Fruit fly (Drosophila melanogaster): Measurements from ENCODE around the gene CG11076.

Gene CG11076

DNA sequence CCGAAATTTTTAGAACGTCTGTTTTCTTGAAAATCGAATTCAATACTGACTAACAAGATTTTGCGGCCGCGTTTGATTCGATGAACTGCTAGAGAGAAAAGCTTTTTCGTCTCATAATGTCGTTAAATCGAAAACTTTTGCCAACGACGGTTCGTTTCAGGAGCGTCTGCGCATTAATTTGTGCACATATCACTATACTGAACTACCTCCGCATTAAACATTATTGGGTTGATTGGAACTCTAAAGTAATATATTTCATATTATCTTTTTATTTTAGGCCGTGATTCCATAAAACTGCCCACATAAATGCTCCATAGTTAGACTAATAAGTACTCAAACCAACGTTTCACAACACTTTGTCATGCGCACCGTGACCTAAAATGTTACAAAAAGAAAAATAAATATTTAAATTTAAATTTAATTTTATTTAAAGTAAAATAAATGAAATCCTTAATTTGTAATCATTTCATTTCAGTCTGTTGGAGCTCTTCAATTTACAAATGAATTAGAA, 22.2 kb upstream of the CG11076 start, which contains the start of gene CaMKII (continued):
- TF ChIP-seq CG14014 (GFP tag; IDR thresholded peaks at IDR 0.05) (0 out of 2 replicates have a peak, but pooled peaks have one; percentile 15), Mes4 (GFP tag; optimal IDR thresholded peaks at IDR 0.05) (no peak), bbx (GFP tag; IDR thresholded peaks at IDR 0.05; ENCODE audit: partially characterized antibody) (no peak), ci (GFP tag; IDR thresholded peaks at IDR 0.05) (no peak), sqz (GFP tag; optimal IDR thresholded peaks at IDR 0.05) (no peak), Myb (GFP tag; optimal IDR thresholded peaks at IDR 0.05) (no peak), gsb-n (tag; optimal IDR thresholded peaks at IDR 0.05) (no peak), CG13424 (tag; optimal IDR thresholded peaks at IDR 0.05) (peak; percentile 25), CG30403 (GFP tag; optimal IDR thresholded peaks at IDR 0.05) (peak; percentile 41), hbn (GFP tag; IDR thresholded peaks at IDR 0.05; ENCODE audit: partially characterized antibody) (no peak), kni (GFP tag; optimal IDR thresholded peaks at IDR 0.05) (no peak), ac (GFP tag; optimal IDR thresholded peaks at IDR 0.05) (no peak), chif (GFP tag; optimal IDR thresholded peaks at IDR 0.05) (no peak), cwo (GFP tag; optimal IDR thresholded peaks at IDR 0.05) (no peak), CG2199 (GFP tag; IDR thresholded peaks at IDR 0.05) (no peak), C15 (GFP tag; IDR thresholded peaks at IDR 0.05) (no peak), CG10654 (GFP tag; optimal IDR thresholded peaks at IDR 0.05) (peak; percentile 10), Spps (tag; optimal IDR thresholded peaks at IDR 0.05) (no peak), CG3407 (GFP tag; optimal IDR thresholded peaks at IDR 0.05) (peak; percentile 13), Lhr (GFP tag; optimal IDR thresholded peaks at IDR 0.05) (peak; percentile 87), stwl (tag; optimal IDR thresholded peaks at IDR 0.05) (peak; percentile 27), CG4282 (GFP tag; optimal IDR thresholded peaks at IDR 0.05) (no peak), sr (GFP tag; IDR thresholded peaks at IDR 0.05) (no peak), E2f1 (GFP tag; IDR thresholded peaks at IDR 0.05) (no peak), prd (optimal IDR thresholded peaks at IDR 0.05) (no peak), prd (GFP tag; IDR thresholded peaks at IDR 0.05) (no peak), CG17328 (GFP tag; IDR thresholded peaks at IDR 0.05) (no peak; the same call in 1 of the 2 replicates), Opbp (GFP tag; IDR thresholded peaks at IDR 0.05; ENCODE audit: partially characterized antibody) (no peak), kay (GFP tag; optimal IDR thresholded peaks at IDR 0.05) (no peak), Ets97D (GFP tag; optimal IDR thresholded peaks at IDR 0.05) (no peak), oc (tag; optimal IDR thresholded peaks at IDR 0.05) (no peak), Lim3 (GFP tag; IDR thresholded peaks at IDR 0.05) (no peak), CG17802 (tag; optimal IDR thresholded peaks at IDR 0.05) (no peak), CkIIα-i1 (GFP tag; IDR thresholded peaks at IDR 0.05) (no peak), Sry-δ (GFP tag; optimal IDR thresholded peaks at IDR 0.05) (no peak), Oaz (GFP tag; IDR thresholded peaks at IDR 0.05) (no peak), CG1529 (GFP tag; optimal IDR thresholded peaks at IDR 0.05) (no peak), maf-S (GFP tag; optimal IDR thresholded peaks at IDR 0.05) (no peak), slp2 (GFP tag; optimal IDR thresholded peaks at IDR 0.05) (no peak), Hr51 (GFP tag; optimal IDR thresholded peaks at IDR 0.05) (no peak), BEAF-32 (GFP tag; optimal IDR thresholded peaks at IDR 0.05) (no peak), btn (GFP tag; optimal IDR thresholded peaks at IDR 0.05) (no peak), pho (GFP tag; optimal IDR thresholded peaks at IDR 0.05) (no peak), Hr39 (optimal IDR thresholded peaks at IDR 0.05) (no peak), CG14441 (GFP tag; IDR thresholded peaks at IDR 0.05) (no peak), D19B (GFP tag; optimal IDR thresholded peaks at IDR 0.05) (no peak), salm (tag; optimal IDR thresholded peaks at IDR 0.05) (no peak), CG17568 (GFP tag; optimal IDR thresholded peaks at IDR 0.05) (no peak), hth (optimal IDR thresholded peaks at IDR 0.05) (no peak), caup (GFP tag; optimal IDR thresholded peaks at IDR 0.05; ENCODE audit: severe bottlenecking) (peak; percentile 13), crc (GFP tag; optimal IDR thresholded peaks at IDR 0.05) (no peak), CoRest (tag; optimal IDR thresholded peaks at IDR 0.05) (peak; percentile 33)

Measured in whole organism, embryonic.